Worm (Caenorhabditis elegans): ENCODE data around the gene srd-18.

Gene srd-18

DNA sequence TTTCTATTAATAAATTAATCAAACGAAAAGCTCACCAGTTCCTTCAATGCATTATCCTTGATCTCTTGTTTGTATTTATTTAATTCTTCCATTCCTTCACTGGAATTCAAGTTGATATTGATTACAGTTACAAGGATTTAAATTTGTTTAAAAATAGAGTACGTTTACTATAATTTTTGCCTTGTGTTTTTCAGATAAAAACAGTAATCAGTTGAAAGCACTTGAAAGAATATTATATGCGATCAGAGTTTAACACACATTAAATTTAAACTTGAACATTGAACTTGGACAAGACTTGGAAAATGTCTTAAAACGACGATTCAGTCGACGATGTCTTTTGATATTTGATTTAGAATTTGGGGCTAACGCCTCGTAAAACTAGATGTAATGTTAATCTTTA lies 9.2 kb downstream of the srd-18 start, which contains the start of gene F53F1.6:
Gene F53F1.6, minus strand, starts transcription at position 101 of the 400 bp plus-strand sequence.
- TF ChIP-seq ceh-16 (tag; optimal IDR thresholded peaks at IDR 0.05) (no peak), nhr-237 (tag; optimal IDR thresholded peaks at IDR 0.05) (no peak), zag-1 (tag; optimal IDR thresholded peaks at IDR 0.05) (no peak), nhr-23 (tag; optimal IDR thresholded peaks at IDR 0.05) (no peak), sma-9 (GFP tag; optimal IDR thresholded peaks at IDR 0.05) (no peak), sma-9 (tag; optimal IDR thresholded peaks at IDR 0.05) (no peak), mab-5 (tag; optimal IDR thresholded peaks at IDR 0.05) (no peak), lin-13 (GFP tag; optimal IDR thresholded peaks at IDR 0.05) (no peak), alr-1 (tag; optimal IDR thresholded peaks at IDR 0.05) (no peak)

DNA sequence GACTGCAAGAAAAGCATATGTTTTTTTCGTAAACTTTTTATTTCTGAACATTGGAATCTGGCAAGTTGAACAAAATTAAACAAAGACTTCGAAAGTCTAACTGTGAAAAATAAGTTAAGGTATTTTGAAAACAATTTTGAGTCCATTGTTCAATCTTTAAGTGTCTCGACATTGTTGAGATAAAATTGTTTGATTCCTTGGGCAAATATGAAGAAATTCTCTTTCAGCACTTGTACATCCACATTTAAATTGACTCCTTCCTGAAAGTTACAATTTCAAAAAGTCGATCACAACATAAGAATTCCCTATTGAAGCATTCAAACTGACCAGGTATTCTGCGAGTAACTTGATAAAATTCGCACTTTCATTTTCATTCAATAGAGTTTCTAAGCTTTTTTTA lies 10.6 kb downstream of the srd-18 start:
- TF ChIP-seq ztf-11 (tag; optimal IDR thresholded peaks at IDR 0.05), result no peak
- TF ChIP-seq nhr-25 (tag; optimal IDR thresholded peaks at IDR 0.05), result peak; percentile 9
- TF ChIP-seq C34F6.9 (tag; optimal IDR thresholded peaks at IDR 0.05), result no peak

DNA sequence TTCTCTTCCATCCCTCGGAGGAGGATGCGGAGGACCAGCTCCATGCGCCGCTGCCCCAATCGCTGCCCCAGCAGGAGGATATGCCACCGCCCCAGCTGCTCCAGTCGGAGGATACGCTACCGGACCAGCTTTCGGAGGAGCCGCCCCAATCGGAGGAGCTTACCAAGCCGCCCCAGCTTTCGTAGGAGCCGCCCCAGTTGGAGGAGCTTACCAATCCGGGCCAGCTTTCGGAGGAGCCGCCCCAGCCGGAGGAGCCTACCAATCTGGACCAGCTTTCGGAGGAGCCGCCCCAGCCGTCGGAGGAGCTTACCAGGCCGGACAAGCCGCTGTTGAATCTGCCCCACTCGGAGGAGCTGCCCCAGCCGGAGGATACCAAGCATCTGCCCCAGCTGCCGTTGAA lies 11.2 kb downstream of the srd-18 start:
- TF ChIP-seq dmd-4 (tag; optimal IDR thresholded peaks at IDR 0.05), result no peak
- no peak for TF ChIP-seq Y55F3AM.14 (GFP tag; optimal IDR thresholded peaks at IDR 0.05)
- TF ChIP-seq mdl-1 (tag; optimal IDR thresholded peaks at IDR 0.05), result no peak
- no peak for TF ChIP-seq unc-39 (tag; optimal IDR thresholded peaks at IDR 0.05)
- TF ChIP-seq ztf-4 (tag; optimal IDR thresholded peaks at IDR 0.05), result no peak
- no peak for TF ChIP-seq skn-1 (tag; optimal IDR thresholded peaks at IDR 0.05)
- TF ChIP-seq peb-1 (tag; optimal IDR thresholded peaks at IDR 0.05), result no peak

DNA sequence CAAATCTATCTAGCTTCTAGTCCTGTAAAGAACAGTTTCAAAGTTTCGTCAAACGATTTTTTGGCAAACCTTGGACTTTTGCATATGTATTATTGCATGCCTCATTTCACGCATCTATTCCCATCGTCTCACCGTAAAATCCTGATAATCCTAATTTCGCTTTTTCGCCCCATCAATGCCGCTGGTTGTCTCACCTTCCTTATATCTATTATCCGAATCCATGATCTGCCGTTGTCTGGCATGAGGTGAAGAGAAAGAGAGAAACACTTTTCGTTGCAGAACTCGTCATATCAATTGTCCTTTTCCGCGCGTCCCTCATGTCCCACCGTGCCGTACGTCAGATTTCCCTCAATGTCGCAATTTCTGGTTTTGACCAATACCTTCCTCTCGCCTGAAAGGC lies 12.1 kb downstream of the srd-18 start, which contains the start of gene cut-2:
Gene cut-2, plus strand, starts transcription at position 365 of the 400 bp plus-strand sequence.
- TF ChIP-seq ama-1 (optimal IDR thresholded peaks at IDR 0.05) (no peak), peb-1 (tag; optimal IDR thresholded peaks at IDR 0.05) (peak; percentile 24), elt-3 (tag; optimal IDR thresholded peaks at IDR 0.05) (no peak), F13H6.1 (tag; optimal IDR thresholded peaks at IDR 0.05) (no peak), nhr-237 (tag; optimal IDR thresholded peaks at IDR 0.05) (no peak), gmeb-1 (tag; optimal IDR thresholded peaks at IDR 0.05) (no peak), nhr-77 (tag; optimal IDR thresholded peaks at IDR 0.05) (no peak)

DNA sequence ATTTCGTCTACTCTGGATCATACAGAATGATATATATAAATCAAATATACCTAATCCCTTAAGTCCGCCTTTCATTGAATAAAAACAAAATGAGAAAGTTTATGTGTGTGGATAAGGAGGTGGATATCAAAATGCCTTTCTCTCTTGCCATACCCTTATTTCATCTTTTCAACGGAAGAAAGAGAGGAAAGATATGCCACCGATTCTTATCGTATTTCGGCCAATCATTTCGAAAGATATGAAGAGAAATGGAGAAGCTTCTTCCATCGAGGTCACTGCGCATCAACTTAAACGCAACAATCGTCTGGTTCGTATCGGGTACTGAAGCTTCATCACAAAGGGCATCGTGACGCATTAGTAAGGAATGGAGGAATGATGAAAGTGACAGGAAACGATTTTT lies 13.4 kb downstream of the srd-18 start:
- no peak for TF ChIP-seq mdl-1 (tag; optimal IDR thresholded peaks at IDR 0.05)
- TF ChIP-seq ama-1 (optimal IDR thresholded peaks at IDR 0.05), result no peak
- peak; percentile 38 for TF ChIP-seq peb-1 (tag; optimal IDR thresholded peaks at IDR 0.05)
- no peak for TF ChIP-seq nhr-11 (tag; optimal IDR thresholded peaks at IDR 0.05)
- TF ChIP-seq blmp-1 (tag; optimal IDR thresholded peaks at IDR 0.05; ENCODE audit: insufficient read depth), result peak; percentile 3
- TF ChIP-seq nhr-21 (tag; optimal IDR thresholded peaks at IDR 0.05), result peak; percentile 47

DNA sequence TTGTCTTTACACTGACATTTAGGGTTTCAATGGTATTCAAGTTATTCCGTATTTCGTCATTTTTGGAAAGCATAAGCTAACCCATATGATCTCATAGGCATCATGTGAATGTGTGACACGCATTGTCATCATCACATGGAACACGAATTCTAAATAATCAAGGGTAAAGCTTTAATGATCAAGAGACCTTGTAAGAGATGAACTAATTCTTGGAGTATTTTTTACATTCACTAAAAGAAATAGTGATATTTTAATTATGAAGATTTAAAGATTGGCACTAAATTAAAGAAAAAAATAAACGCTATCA lies 14.7 kb downstream of the srd-18 start:
- TF ChIP-seq nhr-21 (tag; optimal IDR thresholded peaks at IDR 0.05) (peak; percentile 1), ztf-11 (tag; optimal IDR thresholded peaks at IDR 0.05) (no peak), unc-39 (tag; optimal IDR thresholded peaks at IDR 0.05) (no peak), fos-1 (tag; optimal IDR thresholded peaks at IDR 0.05) (no peak), aly-2 (tag; optimal IDR thresholded peaks at IDR 0.05) (no peak), egl-27 (tag; optimal IDR thresholded peaks at IDR 0.05) (no peak), nhr-25 (tag; optimal IDR thresholded peaks at IDR 0.05) (peak; percentile 78)

DNA sequence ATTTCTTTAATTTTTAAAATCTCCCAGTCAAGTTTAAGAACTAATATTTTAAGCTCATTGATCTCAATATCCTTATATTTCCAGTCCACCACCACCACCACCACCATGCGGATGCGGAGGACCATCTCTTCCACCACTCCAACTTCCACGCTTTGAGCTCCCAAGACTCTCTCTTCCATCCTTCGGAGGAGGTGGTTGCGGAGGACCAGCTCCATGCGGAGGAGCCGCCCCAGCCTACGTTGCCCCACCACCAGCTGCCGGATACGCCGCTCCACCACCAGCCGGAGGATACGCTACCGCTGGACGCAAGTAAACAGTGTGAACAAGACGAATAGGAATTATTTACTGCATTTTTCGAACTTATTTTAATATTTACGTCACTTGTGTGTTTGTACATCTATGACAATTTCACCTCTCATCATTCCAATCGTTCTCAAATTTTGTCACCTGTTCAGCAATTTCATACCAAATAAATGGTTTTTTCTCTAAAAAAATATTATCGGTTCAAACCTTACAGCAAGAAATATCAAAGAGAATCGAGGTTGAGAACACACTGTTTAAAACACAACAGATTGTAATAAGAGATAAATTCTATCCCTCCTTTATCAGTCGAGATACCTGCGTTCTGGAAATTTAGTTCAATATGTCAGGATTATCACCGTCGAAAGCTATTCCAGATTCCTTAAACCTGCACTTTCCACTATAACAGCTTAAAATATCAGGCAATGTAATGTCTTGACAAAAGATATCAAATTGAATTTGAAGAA lies 15.3 kb downstream of the srd-18 start:
- TF ChIP-seq lin-39 (tag; optimal IDR thresholded peaks at IDR 0.05) (no peak), mdl-1 (tag; optimal IDR thresholded peaks at IDR 0.05) (no peak), mbf-1 (tag; optimal IDR thresholded peaks at IDR 0.05) (no peak), elt-3 (tag; optimal IDR thresholded peaks at IDR 0.05) (peak; percentile 68), blmp-1 (tag; optimal IDR thresholded peaks at IDR 0.05; ENCODE audit: insufficient read depth) (peak; percentile 65), Y55F3AM.14 (GFP tag; optimal IDR thresholded peaks at IDR 0.05) (no peak), ama-1 (optimal IDR thresholded peaks at IDR 0.05) (peak; percentile 67)
